Worm (Caenorhabditis elegans) whole organism, mixed stage, embryonic: ENCODE results near the gene Y9C9A.16.

Source experiments
- blmp-1 ChIP-seq: fragments of 150-350 bp; optimal IDR thresholded peaks from 2 replicates; lab custom pipeline; 2014; ENCODE audit warnings: missing biosample characterization, missing genetic modification characterization
- ces-1 ChIP-seq: fragments of 150-350 bp; optimal IDR thresholded peaks from 2 replicates; lab custom pipeline; 2014; ENCODE audit warnings: missing biosample characterization, missing genetic modification reagents, missing genetic modification characterization
- elt-3 ChIP-seq: fragments of 150-350 bp; optimal IDR thresholded peaks from 2 replicates; lab custom pipeline; 2014; ENCODE audit warnings: missing biosample characterization, missing genetic modification characterization
- lin-13 ChIP-seq: fragments of 150-350 bp; optimal IDR thresholded peaks from 2 replicates; lab custom pipeline; 2014; ENCODE audit warnings: missing biosample characterization, missing genetic modification characterization
- lsy-2 ChIP-seq: fragments of 150-350 bp; optimal IDR thresholded peaks from 2 replicates; lab custom pipeline; 2014; ENCODE audit warnings: missing biosample characterization, missing genetic modification characterization
- nhr-12 ChIP-seq: fragments of 150-350 bp; optimal IDR thresholded peaks from 2 replicates; lab custom pipeline; 2014; ENCODE audit warnings: missing biosample characterization, missing genetic modification characterization
- nhr-237 ChIP-seq: fragments of 150-350 bp; optimal IDR thresholded peaks from 2 replicates; lab custom pipeline; 2014; ENCODE audit warnings: missing biosample characterization, missing genetic modification characterization
- nhr-28 ChIP-seq: fragments of 150-350 bp; optimal IDR thresholded peaks from 2 replicates; lab custom pipeline; 2014; ENCODE audit warnings: missing biosample characterization, missing genetic modification characterization
- nhr-76 ChIP-seq: sonication (generic microtip); optimal IDR thresholded peaks from 2 replicates; lab custom pipeline; 2017; ENCODE audit warnings: missing biosample characterization, missing genetic modification characterization
- pha-4 ChIP-seq: fragments of 150-350 bp; optimal IDR thresholded peaks from 2 replicates; lab custom pipeline; 2018; ENCODE audit warnings: missing biosample characterization, missing genetic modification reagents, missing genetic modification characterization
- snpc-4 ChIP-seq: fragments of 150-350 bp; optimal IDR thresholded peaks from 2 replicates; lab custom pipeline; 2014; ENCODE audit warnings: missing biosample characterization, missing genetic modification characterization
- unc-39 ChIP-seq: fragments of 150-350 bp; optimal IDR thresholded peaks from 2 replicates; lab custom pipeline; 2014; ENCODE audit warnings: missing biosample characterization, missing genetic modification characterization
- unc-62 ChIP-seq: fragments of 150-350 bp; optimal IDR thresholded peaks from 2 replicates; lab custom pipeline; 2014; ENCODE audit warnings: missing biosample characterization, missing genetic modification reagents, missing genetic modification characterization
- ztf-11 ChIP-seq: fragments of 150-350 bp; optimal IDR thresholded peaks from 2 replicates; lab custom pipeline; 2014; ENCODE audit warnings: missing biosample characterization, missing genetic modification characterization

DNA sequence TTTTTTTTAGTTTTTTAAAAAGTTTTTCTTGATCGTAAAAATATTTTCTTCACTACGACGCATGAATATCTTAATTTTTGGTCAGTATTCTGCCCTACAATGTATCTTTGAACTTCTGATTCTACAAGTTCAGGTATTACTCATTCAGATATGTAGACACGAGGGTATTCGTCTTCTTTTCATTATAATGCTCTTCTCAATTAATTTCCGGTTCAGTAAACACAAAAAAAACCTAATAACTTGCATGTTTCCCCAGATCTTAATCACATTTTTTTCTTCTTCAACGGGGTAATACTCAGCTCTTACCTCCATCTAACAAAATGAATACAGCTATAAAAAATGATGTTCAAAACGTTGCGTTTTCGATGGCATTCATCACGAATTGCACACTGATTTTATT lies 16.2 kb upstream of the Y9C9A.16 start, which contains the start of gene str-162:
- TF ChIP-seq lsy-2 (no peak), nhr-237 (tag; lab: Kevin White, UChicago) (no peak), ztf-11 (tag; lab: Kevin White, UChicago) (no peak), pha-4 (no peak), lin-13 (tag; lab: Kevin White, UChicago) (no peak), nhr-76 (tag; lab: Kevin White, UChicago) (no peak), elt-3 (no peak), unc-39 (tag; lab: Kevin White, UChicago) (no peak), blmp-1 (tag; lab: Kevin White, UChicago) (no peak), snpc-4 (tag; lab: Kevin White, UChicago) (no peak), ces-1 (no peak), nhr-12 (tag; lab: Kevin White, UChicago) (no peak), nhr-28 (tag; lab: Kevin White, UChicago) (no peak), unc-62 (no peak)
